Worm (Caenorhabditis elegans): Measurements from ENCODE around the gene pho-5.
A peak's percentile ranks its signal among the peaks of the same experiment; 100 is the strongest.

The pho-5 gene

DNA sequence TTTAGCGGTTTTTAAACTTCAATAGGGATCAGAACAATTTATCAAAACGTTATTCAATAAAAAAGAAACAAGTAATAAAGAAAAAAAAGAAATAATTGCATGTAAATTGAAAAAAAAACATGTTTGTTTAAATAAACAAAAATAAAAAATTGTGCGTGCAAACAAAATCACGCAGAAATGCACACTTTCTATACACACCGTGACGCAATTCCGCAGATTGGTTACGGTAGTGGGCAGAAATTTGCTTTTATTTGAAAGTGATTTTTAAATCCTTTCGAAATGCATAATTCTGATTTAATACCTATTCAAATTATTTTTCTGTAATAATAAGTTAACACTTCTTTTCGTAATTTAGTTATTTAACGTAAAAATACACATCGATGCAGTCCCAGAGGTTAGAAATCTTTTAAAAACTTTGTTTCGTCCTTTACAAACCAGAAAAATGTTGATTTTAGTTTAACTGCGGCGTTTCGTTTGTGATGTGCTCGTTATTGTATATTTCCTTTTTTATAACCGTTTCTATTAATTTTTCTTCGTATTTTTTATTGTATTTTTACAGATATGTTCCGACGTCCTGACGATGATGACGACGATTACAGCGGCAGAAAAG lies 7.5 kb upstream of the pho-5 start, which contains the start of gene cwf-19L2:
cwf-19L2 (plus strand) TSS at position 560 of the 610 bp plus-strand sequence.
- peak; percentile 21 for TF ChIP-seq aha-1 (tag)
- no peak for TF ChIP-seq nhr-25 (tag; optimal IDR thresholded peaks at IDR 0.05; ENCODE audit: borderline replicate concordance, insufficient read depth)
- peak in 1 of 2 experiments; percentile 87 for TF ChIP-seq lsy-2 (tag; optimal IDR thresholded peaks at IDR 0.05)
- peak; percentile 31 for TF ChIP-seq unc-130 (GFP tag; optimal IDR thresholded peaks at IDR 0.05)
- TF ChIP-seq gei-8 (GFP tag; optimal IDR thresholded peaks at IDR 0.05), result no peak
- TF ChIP-seq pha-4 (GFP tag; IDR thresholded peaks at IDR 0.05), result no peak
- no peak for TF ChIP-seq pha-4 (tag; optimal IDR thresholded peaks at IDR 0.05)
- peak; percentile 27 for TF ChIP-seq mes-2 (tag; optimal IDR thresholded peaks at IDR 0.05; ENCODE audit: poor library complexity, severe bottlenecking)

DNA sequence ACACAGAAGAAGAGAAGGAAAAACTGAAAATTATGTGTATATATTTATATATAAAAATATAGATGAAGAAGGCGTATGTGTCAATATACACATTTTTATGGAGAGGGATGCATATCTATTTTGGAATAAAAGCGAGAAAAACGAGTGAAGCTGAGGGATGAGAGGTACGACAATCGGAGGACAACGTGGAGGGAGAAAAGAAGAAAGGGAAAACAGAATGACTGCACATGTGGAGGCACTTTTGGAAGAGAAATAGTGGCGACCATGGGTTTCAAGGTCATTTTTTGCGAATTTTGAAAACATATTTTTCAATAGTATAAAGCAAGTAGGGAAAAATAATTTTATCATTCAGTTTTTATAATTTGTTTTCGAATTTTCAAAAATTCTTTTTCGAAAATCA lies 6.9 kb upstream of the pho-5 start:
- TF ChIP-seq mes-2 (tag; optimal IDR thresholded peaks at IDR 0.05; ENCODE audit: poor library complexity, severe bottlenecking), result peak; percentile 8
- TF ChIP-seq mxl-3 (GFP tag; optimal IDR thresholded peaks at IDR 0.05), result peak; percentile 90
- peak in 1 of 2 experiments; percentile 49 for TF ChIP-seq lsy-2 (tag; optimal IDR thresholded peaks at IDR 0.05)
- no peak for TF ChIP-seq nhr-41 (GFP tag; IDR thresholded peaks at IDR 0.05)
- peak; percentile 76 for TF ChIP-seq hlh-30 (tag; optimal IDR thresholded peaks at IDR 0.05; ENCODE audit: insufficient read depth)
- peak in 1 of 2 experiments; percentile 75 for TF ChIP-seq mdl-1 (tag; optimal IDR thresholded peaks at IDR 0.05)
- TF ChIP-seq aha-1 (tag), result peak; percentile 91
- TF ChIP-seq nhr-28 (tag; optimal IDR thresholded peaks at IDR 0.05), result peak; percentile 38
- no peak for TF ChIP-seq F26F4.8 (GFP tag; conservative IDR thresholded peaks at IDR 0.05)
- peak; percentile 31 for TF ChIP-seq mep-1 (tag; optimal IDR thresholded peaks at IDR 0.05)
- no peak for TF ChIP-seq madf-5 (GFP tag; IDR thresholded peaks at IDR 0.05)

DNA sequence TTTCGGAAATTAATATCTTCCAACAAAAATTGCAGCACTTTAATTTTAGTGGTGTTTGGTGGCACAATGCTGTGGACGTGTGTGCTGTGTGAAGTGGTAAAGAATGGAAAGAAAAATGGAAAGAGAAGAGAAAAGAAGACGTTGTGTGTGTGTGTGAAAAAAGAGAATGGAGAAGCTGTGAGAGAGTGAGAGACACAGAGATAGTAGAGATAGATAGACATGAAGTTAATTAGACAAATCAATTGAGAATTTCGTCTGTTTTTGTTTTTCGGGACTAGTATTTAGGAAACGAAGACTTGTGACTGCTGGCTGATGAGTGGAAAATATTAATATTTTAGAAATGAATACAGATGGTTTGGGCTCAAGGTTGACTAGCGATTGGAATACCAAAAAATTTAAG lies 5.5 kb upstream of the pho-5 start:
- TF ChIP-seq daf-12 (tag; optimal IDR thresholded peaks at IDR 0.05), result no peak
- peak in 1 of 2 experiments; percentile 52 for TF ChIP-seq unc-62 (GFP tag; optimal IDR thresholded peaks at IDR 0.05 in 1 of 2)
- TF ChIP-seq unc-62 (tag; optimal IDR thresholded peaks at IDR 0.05), result no peak

DNA sequence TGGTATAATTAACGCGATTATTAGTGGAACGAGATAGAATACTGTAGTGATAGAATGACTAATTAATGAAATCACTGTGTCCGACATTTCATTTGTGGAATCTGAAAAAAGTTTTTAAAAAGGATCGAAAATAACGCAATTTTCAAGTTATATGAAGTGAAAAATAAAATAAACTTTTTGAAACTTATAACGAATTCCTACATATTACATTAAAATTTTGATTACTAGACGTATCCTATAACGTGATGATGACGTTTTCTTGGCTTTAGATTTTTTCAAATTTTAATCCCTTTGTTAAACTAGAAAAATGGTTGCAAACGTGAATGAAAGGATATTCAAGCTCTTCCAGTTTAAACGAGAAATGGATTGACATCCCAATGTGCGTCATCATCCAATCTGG lies 4.8 kb upstream of the pho-5 start, which contains the start of gene algn-11:
algn-11 (minus strand) TSS at position 101 of the 400 bp plus-strand sequence.
- TF ChIP-seq nhr-28 (tag; optimal IDR thresholded peaks at IDR 0.05), result no peak
- TF ChIP-seq dmd-8 (GFP tag; IDR thresholded peaks at IDR 0.05), result no peak

DNA sequence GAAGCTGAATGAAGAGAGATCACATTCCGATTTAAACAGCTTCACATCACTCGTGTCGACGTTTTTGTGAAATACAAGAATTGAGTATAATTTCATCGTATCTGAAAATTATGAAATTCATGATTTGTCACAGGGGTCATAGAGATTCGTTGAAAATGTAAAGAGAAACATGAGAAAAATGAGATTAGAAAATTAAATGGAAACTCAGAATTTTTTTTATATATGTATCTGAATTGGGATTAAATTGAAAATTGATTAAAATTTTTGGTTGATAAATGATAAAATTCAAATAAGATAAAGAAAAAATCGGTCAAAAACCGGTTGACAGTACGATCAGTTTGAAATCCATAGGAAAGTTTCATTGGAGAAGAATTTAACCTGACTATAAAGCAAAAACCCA lies 1.8 kb upstream of the pho-5 start, which contains the start of gene ykt-6:
ykt-6 (minus strand) TSS at position 101 of the 400 bp plus-strand sequence.
- TF ChIP-seq duxl-1 (tag; optimal IDR thresholded peaks at IDR 0.05; ENCODE audit: poor library complexity) (no peak), nhr-41 (GFP tag; IDR thresholded peaks at IDR 0.05) (no peak), nhr-11 (tag; optimal IDR thresholded peaks at IDR 0.05) (no peak), unc-39 (tag; optimal IDR thresholded peaks at IDR 0.05) (no peak), gei-8 (GFP tag; optimal IDR thresholded peaks at IDR 0.05) (no peak), unc-62 (GFP tag; optimal IDR thresholded peaks at IDR 0.05 in 1 of 2) (no peak), unc-62 (tag; optimal IDR thresholded peaks at IDR 0.05) (no peak), aha-1 (tag) (peak; percentile 28)

DNA sequence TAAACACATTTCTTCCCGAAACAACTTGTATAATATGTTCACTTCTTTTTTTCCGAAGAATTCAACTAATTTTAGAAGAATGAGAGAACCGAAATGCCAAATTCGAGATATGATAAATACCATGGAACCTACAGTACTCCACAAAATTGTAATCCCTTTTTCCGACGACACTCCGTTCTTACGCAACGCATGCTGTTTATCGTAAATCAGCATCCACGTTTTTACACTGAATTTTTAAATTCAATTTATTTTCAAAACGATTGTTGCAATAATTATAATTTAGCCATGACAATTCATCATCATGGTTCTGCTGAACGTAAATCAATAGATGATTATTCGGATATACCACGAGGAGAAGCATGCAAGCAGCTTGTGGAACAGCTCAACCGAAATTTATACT lies 4.5 kb downstream of the pho-5 start, which contains the start of gene B0361.3:
B0361.3 (plus strand) TSS at position 284 of the 400 bp plus-strand sequence.
- TF ChIP-seq lsy-2 (tag; optimal IDR thresholded peaks at IDR 0.05) (peak in 1 of 2 experiments; percentile 62), T20F7.1 (GFP tag; optimal IDR thresholded peaks at IDR 0.05) (peak; percentile 80), unc-39 (tag; optimal IDR thresholded peaks at IDR 0.05) (no peak)

DNA sequence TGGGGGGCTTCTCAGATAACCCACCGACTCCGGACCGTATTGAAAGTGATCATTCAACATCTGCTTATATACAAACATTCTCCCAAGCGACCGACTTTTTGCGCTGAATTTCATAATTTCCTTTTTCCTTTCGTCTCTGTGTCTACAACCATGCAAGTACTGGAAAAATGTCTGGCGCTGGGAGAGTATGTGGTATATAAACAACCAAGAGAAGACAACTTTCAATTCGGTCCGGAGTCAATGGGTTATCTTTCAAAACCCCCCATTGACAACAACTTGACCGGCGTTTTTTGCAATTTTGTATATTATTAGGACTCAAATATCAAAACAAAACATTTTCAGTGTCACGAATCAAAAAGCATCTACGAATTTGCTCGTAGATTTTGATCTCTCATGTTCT lies 7.2 kb downstream of the pho-5 start:
- TF ChIP-seq gei-8 (GFP tag; optimal IDR thresholded peaks at IDR 0.05), result peak; percentile 37
- peak; percentile 80 for TF ChIP-seq dmd-6 (GFP tag; IDR thresholded peaks at IDR 0.05)
- TF ChIP-seq ces-1 (GFP tag; optimal IDR thresholded peaks at IDR 0.05), result no peak
- TF ChIP-seq zfp-3 (GFP tag; conservative IDR thresholded peaks at IDR 0.05), result peak; percentile 57; the same call in 1 of the 2 replicates
- peak; percentile 59 for TF ChIP-seq mes-2 (tag; optimal IDR thresholded peaks at IDR 0.05; ENCODE audit: poor library complexity, severe bottlenecking)
- TF ChIP-seq lsy-2 (tag; optimal IDR thresholded peaks at IDR 0.05), result peak in 1 of 2 experiments; percentile 89
- no peak for TF ChIP-seq R02D3.7 (tag; optimal IDR thresholded peaks at IDR 0.05)
- TF ChIP-seq nhr-76 (tag; optimal IDR thresholded peaks at IDR 0.05), result no peak
- peak; percentile 61 for TF ChIP-seq hlh-11 (tag; optimal IDR thresholded peaks at IDR 0.05)
- TF ChIP-seq daf-8 (GFP tag; IDR thresholded peaks at IDR 0.05), result no peak
- TF ChIP-seq ceh-20 (GFP tag; IDR thresholded peaks at IDR 0.05), result 0 out of 2 replicates have a peak, but pooled peaks have one; percentile 31
- peak; percentile 84 for TF ChIP-seq lin-38 (GFP tag; IDR thresholded peaks at IDR 0.05)
- TF ChIP-seq ceh-32 (tag; optimal IDR thresholded peaks at IDR 0.05; ENCODE audit: poor library complexity), result no peak
- TF ChIP-seq dmd-9 (GFP tag; IDR thresholded peaks at IDR 0.05), result peak; percentile 67; the same call in 1 of the 2 replicates
- no peak for TF ChIP-seq nhr-111 (GFP tag; optimal IDR thresholded peaks at IDR 0.05)
- TF ChIP-seq aha-1 (tag), result peak; percentile 52

Measured in whole organism, L4 larva.